Worm (Caenorhabditis elegans) whole organism, midembryonic: ENCODE results near the gene cdkr-3.

Experiments
- T22C8.4 ChIP-seq: fragments of 200-800 bp; sonication (Bioruptor generic); IDR thresholded peaks from 2 replicates; pipeline ENCODE4 v1.3.6; 2022; ENCODE audit warnings: missing genetic modification characterization, missing compliant biosample characterization
- med-1 ChIP-seq: sonication (generic microtip); optimal IDR thresholded peaks from 2 replicates; lab custom pipeline; 2017; ENCODE audit warnings: missing genetic modification characterization, mild to moderate bottlenecking, missing compliant biosample characterization, antibody characterized with exemption, missing genetic modification reagents; ENCODE audit not compliant: insufficient read depth
- ztf-23 ChIP-seq: fragments of 200-800 bp; sonication (Bioruptor generic); IDR thresholded peaks from 2 replicates; pipeline ENCODE4 v1.3.6; 2022; ENCODE audit warnings: missing genetic modification reagents, missing genetic modification characterization, missing compliant biosample characterization
- ztf-29 ChIP-seq: fragments of 200-800 bp; sonication (Bioruptor generic); IDR thresholded peaks from 2 replicates; pipeline ENCODE4 v1.3.6; 2022; ENCODE audit warnings: missing genetic modification reagents, missing genetic modification characterization, missing compliant biosample characterization

DNA sequence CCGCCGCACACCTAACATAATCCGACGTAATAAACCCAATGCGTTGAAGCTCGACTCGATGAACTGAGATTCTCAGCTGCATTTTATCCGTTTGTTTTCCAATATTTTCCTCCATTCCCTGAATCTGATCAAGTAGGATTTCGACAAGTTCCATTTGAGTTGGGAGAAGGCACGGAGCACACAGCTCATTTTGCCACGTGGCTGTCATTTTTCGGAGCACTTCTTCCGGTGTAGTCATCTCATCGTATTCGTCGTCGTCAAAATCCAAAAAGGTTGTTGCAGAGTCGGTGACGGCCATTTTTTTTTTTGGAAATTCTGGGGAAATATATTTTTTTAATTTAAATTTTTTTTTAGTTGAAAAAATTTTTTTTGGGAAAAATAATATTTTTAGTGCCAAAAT, 32.5 kb upstream of the cdkr-3 start, which contains the start of gene sld-5:
- TF ChIP-seq ztf-29 (GFP tag; lab: Robert Waterston, UW) (no peak), ztf-23 (no peak), T22C8.4 (GFP tag; lab: Robert Waterston, UW) (no peak), med-1 (GFP tag; lab: Kevin White, UChicago) (no peak)
